Fruit fly (Drosophila melanogaster): ENCODE data around the gene pad.

dm6 chr3R:16359098-16359497 is 17.0 kb downstream of the pad start, which contains the start of gene CG17931:
- TF ChIP-seq woc (GFP tag; optimal IDR thresholded peaks at IDR 0.05) (no peak), usp (GFP tag; optimal IDR thresholded peaks at IDR 0.05) (no peak), dl (GFP tag; optimal IDR thresholded peaks at IDR 0.05; ENCODE audit: insufficient read depth in 1 of 2, partially characterized antibody in 2 of 2) (no peak), pan (optimal IDR thresholded peaks at IDR 0.05) (no peak), psq (GFP tag; optimal IDR thresholded peaks at IDR 0.05) (no peak), fru (GFP tag; optimal IDR thresholded peaks at IDR 0.05) (no peak), dmrt93B (GFP tag; optimal IDR thresholded peaks at IDR 0.05) (no peak), lola (GFP tag; optimal IDR thresholded peaks at IDR 0.05) (no peak)

Measured in whole organism, wandering third instar larva.